Worm (Caenorhabditis elegans): ENCODE results near the gene C56G2.4.

- peak; percentile 75 for TF ChIP-seq ama-1 (optimal IDR thresholded peaks at IDR 0.05)
- no peak for TF ChIP-seq ztf-11 (tag; optimal IDR thresholded peaks at IDR 0.05)
Observed at ce11 chrIII:6379129-6379528, 47.6 kb downstream of the C56G2.4 start, which contains the start of gene C16A3.6.
